Worm (Caenorhabditis elegans) whole organism, early embryonic: ENCODE measurements around the gene dpm-1.
A peak's percentile ranks its signal among the peaks of the same experiment; 100 is the strongest.

Source experiments
- B0310.2 ChIP-seq: sonication (generic microtip); optimal IDR thresholded peaks from 2 replicates; lab custom pipeline; 2016; ENCODE audit warnings: mild to moderate bottlenecking, missing genetic modification characterization, missing compliant biosample characterization
- F13C5.2 ChIP-seq: sonication (generic microtip); optimal IDR thresholded peaks from 2 replicates; lab custom pipeline; 2017; ENCODE audit warnings: mild to moderate bottlenecking, missing genetic modification characterization, inconsistent platforms, missing compliant biosample characterization
- aly-1 ChIP-seq: sonication (generic microtip); optimal IDR thresholded peaks from 2 replicates; lab custom pipeline; 2016; ENCODE audit warnings: missing genetic modification characterization, missing compliant biosample characterization
- ama-1 ChIP-seq: fragments of 150-350 bp; optimal IDR thresholded peaks from 2 replicates; lab custom pipeline; 2014
- ceh-13 ChIP-seq: fragments of 200-800 bp; sonication (Bioruptor generic); optimal IDR thresholded peaks from 2 replicates; lab custom pipeline; 2018; ENCODE audit warnings: mild to moderate bottlenecking, missing genetic modification characterization, missing compliant biosample characterization
- ceh-36 ChIP-seq: sonication (generic microtip); optimal IDR thresholded peaks from 2 replicates; lab custom pipeline; 2016; ENCODE audit warnings: missing genetic modification characterization, inconsistent platforms, missing compliant biosample characterization
- ets-7 ChIP-seq: sonication (generic microtip); optimal IDR thresholded peaks from 2 replicates; lab custom pipeline; 2016; ENCODE audit warnings: missing genotype, missing genetic modification characterization, missing compliant biosample characterization
- flt-1 ChIP-seq: fragments of 200-800 bp; sonication (Bioruptor generic); IDR thresholded peaks from 2 replicates; pipeline ENCODE4 v1.3.6; 2022; ENCODE audit warnings: missing genetic modification characterization, missing compliant biosample characterization
- hmbx-1 ChIP-seq: sonication (generic microtip); optimal IDR thresholded peaks from 2 replicates; lab custom pipeline; 2016; ENCODE audit warnings: mild to moderate bottlenecking, missing genetic modification characterization, missing compliant biosample characterization
- hnd-1 ChIP-seq: sonication (generic microtip); optimal IDR thresholded peaks from 2 replicates; lab custom pipeline; 2016; ENCODE audit warnings: missing genetic modification characterization, missing compliant biosample characterization
- scrt-1 ChIP-seq: fragments of 200-800 bp; sonication (Bioruptor generic); IDR thresholded peaks from 2 replicates; pipeline ENCODE4 v1.3.6; 2022; ENCODE audit warnings: missing genetic modification characterization, missing compliant biosample characterization
- sea-1 ChIP-seq: fragments of 200-800 bp; sonication (Bioruptor generic); conservative IDR thresholded peaks from 2 replicates; pipeline ENCODE4 v1.3.6; 2022; ENCODE audit warnings: missing genetic modification characterization, missing compliant biosample characterization
- tbx-11 ChIP-seq: fragments of 200-800 bp; sonication (Bioruptor generic); IDR thresholded peaks from 2 replicates; pipeline ENCODE4 v1.3.6; 2022; ENCODE audit warnings: missing genetic modification characterization, missing compliant biosample characterization
- tra-4 ChIP-seq: sonication (generic microtip); optimal IDR thresholded peaks from 2 replicates; lab custom pipeline; 2017; ENCODE audit warnings: missing genetic modification characterization, missing compliant biosample characterization

DNA sequence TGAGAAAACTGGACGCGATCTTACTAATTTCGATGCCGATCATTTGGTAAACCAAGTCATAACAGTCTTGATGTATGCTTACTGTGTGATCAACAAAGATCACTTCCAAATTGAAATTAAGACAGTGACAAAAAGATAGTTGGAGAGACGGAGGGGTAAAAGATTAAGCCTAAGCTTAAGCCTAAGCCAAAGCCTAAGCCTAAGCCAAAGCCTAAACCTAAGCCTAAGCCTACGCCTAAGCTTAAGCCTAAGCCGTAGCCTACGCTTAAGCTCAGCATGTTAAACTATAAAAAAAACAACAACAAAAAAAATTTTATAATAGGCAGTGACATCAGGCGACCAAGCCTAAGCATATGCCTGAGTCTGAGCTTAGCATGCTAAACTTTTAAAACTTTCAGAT is 51.7 kb downstream of the dpm-1 start:
- no peak for TF ChIP-seq flt-1 (GFP tag; lab: Robert Waterston, UW)
- TF ChIP-seq F13C5.2, result no peak
- no peak for TF ChIP-seq ets-7 (tag; lab: Kevin White, UChicago)
- no peak for TF ChIP-seq tra-4 (tag; lab: Kevin White, UChicago)
- no peak for TF ChIP-seq ama-1 (lab: Kevin White, UChicago)
- TF ChIP-seq scrt-1 (GFP tag; lab: Robert Waterston, UW), result no peak
- TF ChIP-seq B0310.2 (tag; lab: Kevin White, UChicago), result no peak
- no peak for TF ChIP-seq sea-1 (GFP tag; lab: Robert Waterston, UW)
- TF ChIP-seq aly-1 (tag; lab: Kevin White, UChicago), result no peak
- TF ChIP-seq tbx-11 (GFP tag; lab: Robert Waterston, UW), result no peak
- no peak for TF ChIP-seq hmbx-1 (tag; lab: Kevin White, UChicago)
- no peak for TF ChIP-seq ceh-13 (GFP tag; lab: Kevin White, UChicago)
- peak; percentile 48 for TF ChIP-seq ceh-36
- TF ChIP-seq hnd-1 (tag; lab: Kevin White, UChicago), result no peak
